Worm (Caenorhabditis elegans) whole organism, late embryonic: ENCODE results near the gene C15H11.10.

Source experiments
- F13H6.1 ChIP-seq: sonication (generic microtip); optimal IDR thresholded peaks from 2 replicates; lab custom pipeline; 2016; ENCODE audit warnings: missing genetic modification characterization, missing compliant biosample characterization
- K02D7.2 ChIP-seq: sonication (generic microtip); optimal IDR thresholded peaks from 2 replicates; lab custom pipeline; 2017; ENCODE audit warnings: mild to moderate bottlenecking, missing genetic modification characterization, missing compliant biosample characterization
- K09A11.1 ChIP-seq: sonication (generic microtip); optimal IDR thresholded peaks from 2 replicates; lab custom pipeline; 2017; ENCODE audit warnings: antibody characterized with exemption, mild to moderate bottlenecking, missing genetic modification characterization, missing compliant biosample characterization; ENCODE audit not compliant: insufficient read depth
- Y22D7AL.16 ChIP-seq: sonication (generic microtip); optimal IDR thresholded peaks from 2 replicates; lab custom pipeline; 2016; ENCODE audit warnings: missing genetic modification characterization, missing compliant biosample characterization
- ahr-1 ChIP-seq: sonication (generic microtip); optimal IDR thresholded peaks from 2 replicates; lab custom pipeline; 2016; ENCODE audit warnings: missing genetic modification characterization, missing compliant biosample characterization
- ceh-14 ChIP-seq: sonication (generic microtip); optimal IDR thresholded peaks from 2 replicates; lab custom pipeline; 2016; ENCODE audit warnings: missing genotype, missing genetic modification characterization, missing compliant biosample characterization
- ceh-18 ChIP-seq: sonication (generic microtip); optimal IDR thresholded peaks from 2 replicates; lab custom pipeline; 2016; ENCODE audit warnings: missing genetic modification characterization, missing compliant biosample characterization
- ceh-24 ChIP-seq: sonication (generic microtip); optimal IDR thresholded peaks from 2 replicates; lab custom pipeline; 2016; ENCODE audit warnings: mild to moderate bottlenecking, missing genetic modification characterization, missing compliant biosample characterization
- ceh-31 ChIP-seq: sonication (generic microtip); optimal IDR thresholded peaks from 2 replicates; lab custom pipeline; 2016; ENCODE audit warnings: missing genetic modification characterization, missing compliant biosample characterization
- ceh-45 ChIP-seq: fragments of 200-800 bp; sonication (Bioruptor generic); IDR thresholded peaks from 2 replicates; pipeline ENCODE4 v1.3.6; 2022; ENCODE audit warnings: missing genetic modification reagents, missing genetic modification characterization, missing compliant biosample characterization
- ceh-48 ChIP-seq: sonication (generic microtip); optimal IDR thresholded peaks from 2 replicates; lab custom pipeline; 2016; ENCODE audit warnings: missing genetic modification characterization, inconsistent platforms, missing compliant biosample characterization
- ceh-6 ChIP-seq: fragments of 200-800 bp; sonication (Bioruptor generic); optimal IDR thresholded peaks from 2 replicates; lab custom pipeline; 2018; ENCODE audit warnings: mild to moderate bottlenecking, missing genetic modification characterization, missing compliant biosample characterization
- che-1 ChIP-seq: sonication (generic microtip); optimal IDR thresholded peaks from 2 replicates; lab custom pipeline; 2016; ENCODE audit warnings: mild to moderate bottlenecking, missing genetic modification characterization, missing compliant biosample characterization
- dve-1 ChIP-seq: sonication (generic microtip); optimal IDR thresholded peaks from 2 replicates; lab custom pipeline; 2017; ENCODE audit warnings: antibody characterized with exemption, mild to moderate bottlenecking, missing genetic modification characterization, missing compliant biosample characterization
- eyg-1 ChIP-seq: sonication (generic microtip); optimal IDR thresholded peaks from 2 replicates; lab custom pipeline; 2016; ENCODE audit warnings: missing genotype, missing genetic modification characterization, missing compliant biosample characterization
- fax-1 ChIP-seq: sonication (generic microtip); optimal IDR thresholded peaks from 2 replicates; lab custom pipeline; 2016; ENCODE audit warnings: missing genotype, missing genetic modification characterization, missing compliant biosample characterization
- gmeb-2 ChIP-seq: sonication (generic microtip); optimal IDR thresholded peaks from 2 replicates; lab custom pipeline; 2016; ENCODE audit warnings: missing genetic modification characterization, inconsistent platforms, missing compliant biosample characterization
- hlh-15 ChIP-seq: sonication (generic microtip); optimal IDR thresholded peaks from 2 replicates; lab custom pipeline; 2016; ENCODE audit warnings: missing genetic modification characterization, missing compliant biosample characterization
- hlh-30 ChIP-seq: sonication (generic microtip); optimal IDR thresholded peaks from 2 replicates; lab custom pipeline; 2017; ENCODE audit warnings: antibody characterized with exemption, missing genetic modification characterization, missing compliant biosample characterization; ENCODE audit not compliant: insufficient read depth
- hlh-6 ChIP-seq: sonication (generic microtip); optimal IDR thresholded peaks from 2 replicates; lab custom pipeline; 2016; ENCODE audit warnings: missing genotype, missing genetic modification characterization, missing compliant biosample characterization
- lim-6 ChIP-seq: sonication (generic microtip); optimal IDR thresholded peaks from 2 replicates; lab custom pipeline; 2016; ENCODE audit warnings: missing genetic modification characterization, missing compliant biosample characterization
- lin-11 ChIP-seq: fragments of 200-800 bp; sonication (Bioruptor generic); optimal IDR thresholded peaks from 2 replicates; lab custom pipeline; 2018; ENCODE audit warnings: mild to moderate bottlenecking, missing genetic modification characterization, missing compliant biosample characterization
- madf-2 ChIP-seq: sonication (generic microtip); optimal IDR thresholded peaks from 2 replicates; lab custom pipeline; 2017; ENCODE audit warnings: missing genetic modification characterization, missing compliant biosample characterization
- mec-3 ChIP-seq: sonication (generic microtip); optimal IDR thresholded peaks from 2 replicates; lab custom pipeline; 2016; ENCODE audit warnings: borderline replicate concordance, missing genetic modification characterization, missing compliant biosample characterization
- nhr-232 ChIP-seq: sonication (generic microtip); optimal IDR thresholded peaks from 2 replicates; lab custom pipeline; 2016; ENCODE audit warnings: missing genetic modification characterization, missing compliant biosample characterization
- npax-4 ChIP-seq: sonication (generic microtip); optimal IDR thresholded peaks from 2 replicates; lab custom pipeline; 2016; ENCODE audit warnings: missing genetic modification characterization, missing compliant biosample characterization
- odd-2 ChIP-seq: sonication (generic microtip); optimal IDR thresholded peaks from 2 replicates; lab custom pipeline; 2017; ENCODE audit warnings: antibody characterized with exemption, mild to moderate bottlenecking, missing genetic modification characterization, missing compliant biosample characterization
- pag-3 ChIP-seq: sonication (generic microtip); optimal IDR thresholded peaks from 2 replicates; lab custom pipeline; 2016; ENCODE audit warnings: missing compliant biosample characterization, missing genetic modification characterization, borderline replicate concordance
- pat-9 ChIP-seq: fragments of 200-800 bp; sonication (Bioruptor generic); optimal IDR thresholded peaks from 2 replicates; lab custom pipeline; 2018; ENCODE audit warnings: mild to moderate bottlenecking, missing genetic modification characterization, moderate library complexity, missing compliant biosample characterization
- pax-1 ChIP-seq: fragments of 150-350 bp; optimal IDR thresholded peaks from 2 replicates; lab custom pipeline; 2014; ENCODE audit warnings: missing biosample characterization, missing genetic modification characterization
- pha-2 ChIP-seq: sonication (generic microtip); optimal IDR thresholded peaks from 2 replicates; lab custom pipeline; 2017; ENCODE audit warnings: mild to moderate bottlenecking, missing genetic modification characterization, missing compliant biosample characterization
- pha-4 ChIP-seq: fragments of 150-350 bp; optimal IDR thresholded peaks from 2 replicates; lab custom pipeline; 2018; ENCODE audit warnings: missing biosample characterization, missing genetic modification reagents, missing genetic modification characterization
- pqm-1 ChIP-seq: sonication (generic microtip); optimal IDR thresholded peaks from 2 replicates; lab custom pipeline; 2016; ENCODE audit warnings: missing genetic modification characterization, missing compliant biosample characterization
- pros-1 ChIP-seq: fragments of 150-350 bp; optimal IDR thresholded peaks from 2 replicates; lab custom pipeline; 2014; ENCODE audit warnings: missing biosample characterization, missing genetic modification reagents, missing genetic modification characterization
- sdc-2 ChIP-seq: sonication (generic microtip); optimal IDR thresholded peaks from 2 replicates; lab custom pipeline; 2016; ENCODE audit warnings: missing genotype, missing genetic modification characterization, missing compliant biosample characterization
- sox-2 ChIP-seq: fragments of 200-800 bp; sonication (Bioruptor generic); IDR thresholded peaks from 2 replicates; pipeline ENCODE4 v1.3.6; 2022; ENCODE audit warnings: missing genetic modification reagents, missing genetic modification characterization, missing compliant biosample characterization
- syd-9 ChIP-seq: sonication (generic microtip); optimal IDR thresholded peaks from 2 replicates; lab custom pipeline; 2016; ENCODE audit warnings: mild to moderate bottlenecking, missing genetic modification characterization, moderate library complexity, missing compliant biosample characterization
- ttx-3 ChIP-seq: sonication (generic microtip); optimal IDR thresholded peaks from 2 replicates; lab custom pipeline; 2016; ENCODE audit warnings: missing genetic modification reagents, missing genetic modification characterization, missing compliant biosample characterization
- unc-42 ChIP-seq: sonication (generic microtip); optimal IDR thresholded peaks from 2 replicates; lab custom pipeline; 2016; ENCODE audit warnings: missing genotype, missing genetic modification characterization, missing compliant biosample characterization
- unc-86 ChIP-seq: sonication (generic microtip); optimal IDR thresholded peaks from 2 replicates; lab custom pipeline; 2016; ENCODE audit warnings: missing genetic modification characterization, missing compliant biosample characterization
- zip-5 ChIP-seq: sonication (generic microtip); optimal IDR thresholded peaks from 2 replicates; lab custom pipeline; 2016; ENCODE audit warnings: missing genetic modification characterization, missing compliant biosample characterization

Gene C15H11.10

DNA sequence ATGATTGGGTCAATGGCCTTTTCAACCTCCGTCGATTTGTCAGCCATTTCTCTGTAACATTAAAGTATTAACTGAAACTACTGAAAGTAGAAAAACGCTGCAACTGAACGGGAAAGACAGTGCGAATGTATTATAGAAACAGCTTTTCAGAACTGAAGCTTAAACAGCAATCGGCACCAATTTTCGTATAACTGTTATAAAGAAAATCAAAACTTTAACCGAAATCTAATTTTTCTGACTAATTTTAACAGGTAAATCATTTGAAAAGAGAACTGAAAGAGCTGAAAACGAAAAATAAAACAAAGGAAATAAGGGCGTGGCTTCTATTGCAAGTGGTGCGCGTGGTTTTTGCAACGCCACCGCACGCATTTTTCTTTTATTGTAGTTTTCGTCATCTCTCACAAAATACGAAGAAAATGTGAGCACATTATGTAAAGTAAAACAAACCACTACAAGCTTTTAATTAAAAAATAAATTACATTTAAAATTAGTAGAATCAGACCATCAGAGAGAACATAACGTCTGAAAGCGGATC, 33.1 kb downstream of the C15H11.10 start, which contains the start of gene rrsr-1 (continued):
- TF ChIP-seq lin-11 (tag; lab: Kevin White, UChicago) (no peak), pag-3 (tag; lab: Kevin White, UChicago) (no peak), madf-2 (tag; lab: Kevin White, UChicago) (no peak), hlh-15 (tag; lab: Kevin White, UChicago) (no peak), Y22D7AL.16 (no peak), gmeb-2 (no peak), unc-42 (tag; lab: Kevin White, UChicago) (no peak), zip-5 (peak; percentile 13), K09A11.1 (tag; lab: Kevin White, UChicago) (peak; percentile 26), ttx-3 (tag; lab: Kevin White, UChicago) (no peak), pax-1 (tag; lab: Kevin White, UChicago) (no peak), dve-1 (no peak), che-1 (tag; lab: Kevin White, UChicago) (no peak), lim-6 (tag; lab: Kevin White, UChicago) (no peak), ceh-14 (tag; lab: Kevin White, UChicago) (peak; percentile 66), F13H6.1 (no peak), pha-2 (tag; lab: Kevin White, UChicago) (no peak), pat-9 (tag; lab: Kevin White, UChicago) (no peak), ceh-31 (tag; lab: Kevin White, UChicago) (peak; percentile 25), pqm-1 (tag; lab: Kevin White, UChicago) (no peak), sdc-2 (tag; lab: Kevin White, UChicago) (no peak), ceh-48 (tag; lab: Kevin White, UChicago) (no peak), nhr-232 (no peak), sox-2 (GFP tag; lab: Robert Waterston, UW) (no peak), ceh-18 (tag; lab: Kevin White, UChicago) (no peak), npax-4 (tag; lab: Kevin White, UChicago) (no peak), hlh-6 (tag; lab: Kevin White, UChicago) (no peak), odd-2 (no peak), hlh-30 (tag; lab: Kevin White, UChicago) (no peak), ceh-45 (GFP tag; lab: Robert Waterston, UW) (no peak), pros-1 (tag; lab: Kevin White, UChicago) (no peak), pha-4 (tag; lab: Kevin White, UChicago) (no peak), fax-1 (tag; lab: Kevin White, UChicago) (no peak), ceh-24 (tag; lab: Kevin White, UChicago) (no peak), syd-9 (tag; lab: Kevin White, UChicago) (no peak), eyg-1 (tag; lab: Kevin White, UChicago) (no peak), unc-86 (tag; lab: Kevin White, UChicago) (peak; percentile 10), mec-3 (tag; lab: Kevin White, UChicago) (no peak), K02D7.2 (tag; lab: Kevin White, UChicago) (no peak), ahr-1 (no peak), ceh-6 (GFP tag; lab: Kevin White, UChicago) (no peak)

DNA sequence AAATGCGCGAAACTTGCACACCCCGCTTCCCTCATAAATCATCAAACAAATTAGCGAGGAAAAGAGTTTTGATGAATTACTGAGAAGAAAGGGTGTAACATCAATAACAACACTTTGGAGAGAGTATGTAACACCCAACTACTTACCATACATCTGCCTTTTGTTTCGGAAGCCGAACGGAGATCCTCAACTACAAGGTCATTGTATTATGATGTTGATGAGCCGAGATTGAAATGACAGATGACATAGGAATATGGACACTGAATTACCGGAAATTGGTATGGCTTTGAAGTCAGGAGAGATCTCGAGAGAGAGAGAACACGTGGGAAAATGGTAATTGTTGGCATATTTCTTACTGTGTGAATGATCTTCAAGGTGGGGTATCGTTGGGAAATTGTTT, 34.1 kb downstream of the C15H11.10 start:
- TF ChIP-seq sox-2 (GFP tag; lab: Robert Waterston, UW) (peak; percentile 26), sdc-2 (tag; lab: Kevin White, UChicago) (no peak)
